Worm (Caenorhabditis elegans) whole organism, late embryonic: ENCODE data around the gene zyg-11.

Source experiments
- C08G9.2 ChIP-seq: sonication (generic microtip); optimal IDR thresholded peaks from 2 replicates; lab custom pipeline; 2016; ENCODE audit warnings: mild to moderate bottlenecking, missing genetic modification characterization, moderate library complexity, missing compliant biosample characterization
- C38D4.7 ChIP-seq: fragments of 200-800 bp; sonication (Bioruptor generic); optimal IDR thresholded peaks from 2 replicates; lab custom pipeline; 2018; ENCODE audit warnings: mild to moderate bottlenecking, missing genetic modification characterization, moderate library complexity, missing compliant biosample characterization
- F13H6.1 ChIP-seq: sonication (generic microtip); optimal IDR thresholded peaks from 2 replicates; lab custom pipeline; 2016; ENCODE audit warnings: missing genetic modification characterization, missing compliant biosample characterization
- K02D7.2 ChIP-seq: sonication (generic microtip); optimal IDR thresholded peaks from 2 replicates; lab custom pipeline; 2017; ENCODE audit warnings: mild to moderate bottlenecking, missing genetic modification characterization, missing compliant biosample characterization
- K09A11.1 ChIP-seq: sonication (generic microtip); optimal IDR thresholded peaks from 2 replicates; lab custom pipeline; 2017; ENCODE audit warnings: antibody characterized with exemption, mild to moderate bottlenecking, missing genetic modification characterization, missing compliant biosample characterization; ENCODE audit not compliant: insufficient read depth
- T23F11.4 ChIP-seq: fragments of 200-800 bp; sonication (Bioruptor generic); optimal IDR thresholded peaks from 2 replicates; lab custom pipeline; 2018; ENCODE audit warnings: mild to moderate bottlenecking, missing genetic modification characterization, missing compliant biosample characterization
- ama-1 ChIP-seq: fragments of 150-350 bp; optimal IDR thresholded peaks from 2 replicates; lab custom pipeline; 2014
- ceh-14 ChIP-seq: sonication (generic microtip); optimal IDR thresholded peaks from 2 replicates; lab custom pipeline; 2016; ENCODE audit warnings: missing genotype, missing genetic modification characterization, missing compliant biosample characterization
- ceh-19 ChIP-seq: fragments of 200-800 bp; sonication (Bioruptor generic); optimal IDR thresholded peaks from 2 replicates; lab custom pipeline; 2018; ENCODE audit warnings: mild to moderate bottlenecking, missing genetic modification characterization, missing compliant biosample characterization
- ceh-2 ChIP-seq: sonication (generic microtip); optimal IDR thresholded peaks from 2 replicates; lab custom pipeline; 2016; ENCODE audit warnings: missing genotype, missing genetic modification characterization, missing compliant biosample characterization
- ceh-22 ChIP-seq: sonication (generic microtip); optimal IDR thresholded peaks from 2 replicates; lab custom pipeline; 2017; ENCODE audit warnings: missing biosample characterization, missing genetic modification characterization
- ceh-24 ChIP-seq: sonication (generic microtip); optimal IDR thresholded peaks from 2 replicates; lab custom pipeline; 2016; ENCODE audit warnings: mild to moderate bottlenecking, missing genetic modification characterization, missing compliant biosample characterization
- ceh-31 ChIP-seq: sonication (generic microtip); optimal IDR thresholded peaks from 2 replicates; lab custom pipeline; 2016; ENCODE audit warnings: missing genetic modification characterization, missing compliant biosample characterization
- ceh-34 ChIP-seq: sonication (generic microtip); optimal IDR thresholded peaks from 2 replicates; lab custom pipeline; 2016; ENCODE audit warnings: mild to moderate bottlenecking, missing genetic modification characterization, missing compliant biosample characterization
- ceh-9 ChIP-seq: sonication (generic microtip); optimal IDR thresholded peaks from 2 replicates; lab custom pipeline; 2016; ENCODE audit warnings: mild to moderate bottlenecking, missing genetic modification characterization, inconsistent platforms, missing compliant biosample characterization
- dmd-4 ChIP-seq: sonication (generic microtip); optimal IDR thresholded peaks from 2 replicates; lab custom pipeline; 2016; ENCODE audit warnings: borderline replicate concordance, missing genetic modification characterization, missing compliant biosample characterization
- dve-1 ChIP-seq: sonication (generic microtip); optimal IDR thresholded peaks from 2 replicates; lab custom pipeline; 2017; ENCODE audit warnings: antibody characterized with exemption, mild to moderate bottlenecking, missing genetic modification characterization, missing compliant biosample characterization
- elt-4 ChIP-seq: sonication (generic microtip); optimal IDR thresholded peaks from 2 replicates; lab custom pipeline; 2016; ENCODE audit warnings: missing genetic modification characterization, missing compliant biosample characterization
- eyg-1 ChIP-seq: sonication (generic microtip); optimal IDR thresholded peaks from 2 replicates; lab custom pipeline; 2016; ENCODE audit warnings: missing genotype, missing genetic modification characterization, missing compliant biosample characterization
- fax-1 ChIP-seq: sonication (generic microtip); optimal IDR thresholded peaks from 2 replicates; lab custom pipeline; 2016; ENCODE audit warnings: missing genotype, missing genetic modification characterization, missing compliant biosample characterization
- fkh-10 ChIP-seq: fragments of 150-350 bp; optimal IDR thresholded peaks from 2 replicates; lab custom pipeline; 2014; ENCODE audit warnings: missing biosample characterization, missing genetic modification reagents, missing genetic modification characterization
- gmeb-2 ChIP-seq: sonication (generic microtip); optimal IDR thresholded peaks from 2 replicates; lab custom pipeline; 2016; ENCODE audit warnings: missing genetic modification characterization, inconsistent platforms, missing compliant biosample characterization
- hlh-13 ChIP-seq: fragments of 200-800 bp; sonication (Bioruptor generic); optimal IDR thresholded peaks from 2 replicates; lab custom pipeline; 2018; ENCODE audit warnings: mild to moderate bottlenecking, missing genetic modification characterization, missing compliant biosample characterization
- hlh-15 ChIP-seq: sonication (generic microtip); optimal IDR thresholded peaks from 2 replicates; lab custom pipeline; 2016; ENCODE audit warnings: missing genetic modification characterization, missing compliant biosample characterization
- hlh-30 ChIP-seq: sonication (generic microtip); optimal IDR thresholded peaks from 2 replicates; lab custom pipeline; 2017; ENCODE audit warnings: antibody characterized with exemption, missing genetic modification characterization, missing compliant biosample characterization; ENCODE audit not compliant: insufficient read depth
- hlh-6 ChIP-seq: sonication (generic microtip); optimal IDR thresholded peaks from 2 replicates; lab custom pipeline; 2016; ENCODE audit warnings: missing genotype, missing genetic modification characterization, missing compliant biosample characterization
- lim-6 ChIP-seq: sonication (generic microtip); optimal IDR thresholded peaks from 2 replicates; lab custom pipeline; 2016; ENCODE audit warnings: missing genetic modification characterization, missing compliant biosample characterization
- madf-2 ChIP-seq: sonication (generic microtip); optimal IDR thresholded peaks from 2 replicates; lab custom pipeline; 2017; ENCODE audit warnings: missing genetic modification characterization, missing compliant biosample characterization
- mec-3 ChIP-seq: sonication (generic microtip); optimal IDR thresholded peaks from 2 replicates; lab custom pipeline; 2016; ENCODE audit warnings: borderline replicate concordance, missing genetic modification characterization, missing compliant biosample characterization
- nhr-11 ChIP-seq: fragments of 150-350 bp; optimal IDR thresholded peaks from 2 replicates; lab custom pipeline; 2014; ENCODE audit warnings: missing biosample characterization, missing genetic modification characterization
- nhr-232 ChIP-seq: sonication (generic microtip); optimal IDR thresholded peaks from 2 replicates; lab custom pipeline; 2016; ENCODE audit warnings: missing genetic modification characterization, missing compliant biosample characterization
- pag-3 ChIP-seq: sonication (generic microtip); optimal IDR thresholded peaks from 2 replicates; lab custom pipeline; 2016; ENCODE audit warnings: missing compliant biosample characterization, missing genetic modification characterization, borderline replicate concordance
- pat-9 ChIP-seq: fragments of 200-800 bp; sonication (Bioruptor generic); optimal IDR thresholded peaks from 2 replicates; lab custom pipeline; 2018; ENCODE audit warnings: mild to moderate bottlenecking, missing genetic modification characterization, moderate library complexity, missing compliant biosample characterization
- pax-1 ChIP-seq: fragments of 150-350 bp; optimal IDR thresholded peaks from 2 replicates; lab custom pipeline; 2014; ENCODE audit warnings: missing biosample characterization, missing genetic modification characterization
- pha-2 ChIP-seq: sonication (generic microtip); optimal IDR thresholded peaks from 2 replicates; lab custom pipeline; 2017; ENCODE audit warnings: mild to moderate bottlenecking, missing genetic modification characterization, missing compliant biosample characterization
- pha-4 ChIP-seq: fragments of 150-350 bp; optimal IDR thresholded peaks from 2 replicates; lab custom pipeline; 2018; ENCODE audit warnings: missing biosample characterization, missing genetic modification reagents, missing genetic modification characterization
- sdc-2 ChIP-seq: sonication (generic microtip); optimal IDR thresholded peaks from 2 replicates; lab custom pipeline; 2016; ENCODE audit warnings: missing genotype, missing genetic modification characterization, missing compliant biosample characterization
- sox-2 ChIP-seq: fragments of 200-800 bp; sonication (Bioruptor generic); IDR thresholded peaks from 2 replicates; pipeline ENCODE4 v1.3.6; 2022; ENCODE audit warnings: missing genetic modification reagents, missing genetic modification characterization, missing compliant biosample characterization
- tbx-2 ChIP-seq: sonication (generic microtip); optimal IDR thresholded peaks from 2 replicates; lab custom pipeline; 2016; ENCODE audit warnings: missing genetic modification characterization, missing compliant biosample characterization
- unc-42 ChIP-seq: sonication (generic microtip); optimal IDR thresholded peaks from 2 replicates; lab custom pipeline; 2016; ENCODE audit warnings: missing genotype, missing genetic modification characterization, missing compliant biosample characterization
- unc-55 ChIP-seq: sonication (generic microtip); optimal IDR thresholded peaks from 2 replicates; lab custom pipeline; 2017; ENCODE audit warnings: missing biosample characterization, missing genetic modification reagents, missing genetic modification characterization
- unc-86 ChIP-seq: sonication (generic microtip); optimal IDR thresholded peaks from 2 replicates; lab custom pipeline; 2016; ENCODE audit warnings: missing genetic modification characterization, missing compliant biosample characterization
- zip-5 ChIP-seq: sonication (generic microtip); optimal IDR thresholded peaks from 2 replicates; lab custom pipeline; 2016; ENCODE audit warnings: missing genetic modification characterization, missing compliant biosample characterization

Gene zyg-11

ce11 chrII:8039416-8039815, 21.9 kb downstream of the zyg-11 start, which contains the start of the genes ubh-4 and algn-6 (continued):
- peak; percentile 84 for TF ChIP-seq ceh-31 (tag; lab: Kevin White, UChicago)
- TF ChIP-seq ceh-34 (tag; lab: Kevin White, UChicago) = no peak
- no peak for TF ChIP-seq K09A11.1
- TF ChIP-seq ceh-2 = peak; percentile 70
- peak; percentile 67 for TF ChIP-seq C08G9.2 (tag; lab: Kevin White, UChicago)
- no peak for TF ChIP-seq K02D7.2 (tag; lab: Kevin White, UChicago)
- TF ChIP-seq ceh-22 (tag; lab: Kevin White, UChicago) = no peak
- TF ChIP-seq F13H6.1 = no peak
- TF ChIP-seq fkh-10 (GFP tag; lab: Kevin White, UChicago) = no peak
- TF ChIP-seq nhr-232 (tag; lab: Kevin White, UChicago) = no peak
- TF ChIP-seq lim-6 (tag; lab: Kevin White, UChicago) = no peak
- no peak for TF ChIP-seq ceh-9
- TF ChIP-seq ceh-19 (GFP tag; lab: Kevin White, UChicago) = no peak
- TF ChIP-seq gmeb-2 = no peak
- no peak for TF ChIP-seq hlh-6 (tag; lab: Kevin White, UChicago)
- no peak for TF ChIP-seq pha-4 (tag; lab: Kevin White, UChicago)
- peak; percentile 48 for TF ChIP-seq tbx-2
- TF ChIP-seq sox-2 (GFP tag; lab: Robert Waterston, UW) = no peak
- no peak for TF ChIP-seq eyg-1 (tag; lab: Kevin White, UChicago)
- TF ChIP-seq hlh-15 (tag; lab: Kevin White, UChicago) = no peak
- TF ChIP-seq zip-5 (tag; lab: Kevin White, UChicago) = peak; percentile 65
- TF ChIP-seq dve-1 (tag; lab: Kevin White, UChicago) = no peak
- TF ChIP-seq unc-86 (tag; lab: Kevin White, UChicago) = no peak
- no peak for TF ChIP-seq ama-1
- TF ChIP-seq ceh-24 (tag; lab: Kevin White, UChicago) = no peak
- no peak for TF ChIP-seq fax-1 (tag; lab: Kevin White, UChicago)
- TF ChIP-seq pha-2 (tag; lab: Kevin White, UChicago) = no peak
- TF ChIP-seq elt-4 (tag; lab: Kevin White, UChicago) = no peak
- TF ChIP-seq sdc-2 = no peak
- TF ChIP-seq C38D4.7 = no peak
- no peak for TF ChIP-seq dmd-4 (tag; lab: Kevin White, UChicago)
- TF ChIP-seq T23F11.4 = no peak
- TF ChIP-seq hlh-30 (tag; lab: Kevin White, UChicago) = no peak
- TF ChIP-seq, all 69 proteins: peak for 13

- no peak for TF ChIP-seq hlh-13
- peak; percentile 80 for TF ChIP-seq unc-42 (tag; lab: Kevin White, UChicago)
These were observed 24.2 kb downstream of the zyg-11 start for ce11 chrII:8041642-8042041.

ce11 chrII:8042289-8042688, 24.8 kb downstream of the zyg-11 start, which contains the start of gene T05H10.1:
TSS of gene T05H10.1 (plus strand) at chrII:8042589.
- TF ChIP-seq unc-55 = no peak
- TF ChIP-seq ama-1 = no peak
- no peak for TF ChIP-seq pat-9 (tag; lab: Kevin White, UChicago)
- no peak for TF ChIP-seq hlh-30 (tag; lab: Kevin White, UChicago)
- TF ChIP-seq ceh-2 = no peak
- no peak for TF ChIP-seq F13H6.1
- TF ChIP-seq K02D7.2 (tag; lab: Kevin White, UChicago) = no peak
- no peak for TF ChIP-seq ceh-22 (tag; lab: Kevin White, UChicago)
- TF ChIP-seq elt-4 (tag; lab: Kevin White, UChicago) = no peak
- no peak for TF ChIP-seq pax-1 (tag; lab: Kevin White, UChicago)
- no peak for TF ChIP-seq unc-42 (tag; lab: Kevin White, UChicago)
- no peak for TF ChIP-seq madf-2
- no peak for TF ChIP-seq nhr-11
- TF ChIP-seq pag-3 (tag; lab: Kevin White, UChicago) = no peak
- no peak for TF ChIP-seq ceh-14 (tag; lab: Kevin White, UChicago)
- no peak for TF ChIP-seq mec-3 (tag; lab: Kevin White, UChicago)
